Worm (Caenorhabditis elegans) whole organism, early embryonic: ENCODE data around the gene rsa-2.

Experiments used
- B0310.2 ChIP-seq: sonication (generic microtip); optimal IDR thresholded peaks from 2 replicates; lab custom pipeline; 2016; ENCODE audit warnings: mild to moderate bottlenecking, missing genetic modification characterization, missing compliant biosample characterization
- F13C5.2 ChIP-seq: sonication (generic microtip); optimal IDR thresholded peaks from 2 replicates; lab custom pipeline; 2017; ENCODE audit warnings: mild to moderate bottlenecking, missing genetic modification characterization, inconsistent platforms, missing compliant biosample characterization
- aly-1 ChIP-seq: sonication (generic microtip); optimal IDR thresholded peaks from 2 replicates; lab custom pipeline; 2016; ENCODE audit warnings: missing genetic modification characterization, missing compliant biosample characterization
- ama-1 ChIP-seq: fragments of 150-350 bp; optimal IDR thresholded peaks from 2 replicates; lab custom pipeline; 2014
- ceh-13 ChIP-seq: fragments of 200-800 bp; sonication (Bioruptor generic); optimal IDR thresholded peaks from 2 replicates; lab custom pipeline; 2018; ENCODE audit warnings: mild to moderate bottlenecking, missing genetic modification characterization, missing compliant biosample characterization
- ceh-36 ChIP-seq: sonication (generic microtip); optimal IDR thresholded peaks from 2 replicates; lab custom pipeline; 2016; ENCODE audit warnings: missing genetic modification characterization, inconsistent platforms, missing compliant biosample characterization
- ets-7 ChIP-seq: sonication (generic microtip); optimal IDR thresholded peaks from 2 replicates; lab custom pipeline; 2016; ENCODE audit warnings: missing genotype, missing genetic modification characterization, missing compliant biosample characterization
- flt-1 ChIP-seq: fragments of 200-800 bp; sonication (Bioruptor generic); IDR thresholded peaks from 2 replicates; pipeline ENCODE4 v1.3.6; 2022; ENCODE audit warnings: missing genetic modification characterization, missing compliant biosample characterization
- hmbx-1 ChIP-seq: sonication (generic microtip); optimal IDR thresholded peaks from 2 replicates; lab custom pipeline; 2016; ENCODE audit warnings: mild to moderate bottlenecking, missing genetic modification characterization, missing compliant biosample characterization
- hmg-4 ChIP-seq: fragments of 200-800 bp; sonication (Bioruptor generic); optimal IDR thresholded peaks from 2 replicates; lab custom pipeline; 2018; ENCODE audit warnings: mild to moderate bottlenecking, missing genetic modification characterization, missing compliant biosample characterization
- hnd-1 ChIP-seq: sonication (generic microtip); optimal IDR thresholded peaks from 2 replicates; lab custom pipeline; 2016; ENCODE audit warnings: missing genetic modification characterization, missing compliant biosample characterization
- pes-1 ChIP-seq: fragments of 200-800 bp; sonication (Bioruptor generic); IDR thresholded peaks from 2 replicates; pipeline ENCODE4 v1.3.6; 2022; ENCODE audit warnings: missing genetic modification reagents, missing genetic modification characterization, missing compliant biosample characterization
- scrt-1 ChIP-seq: fragments of 200-800 bp; sonication (Bioruptor generic); IDR thresholded peaks from 2 replicates; pipeline ENCODE4 v1.3.6; 2022; ENCODE audit warnings: missing genetic modification characterization, missing compliant biosample characterization
- sea-1 ChIP-seq: fragments of 200-800 bp; sonication (Bioruptor generic); conservative IDR thresholded peaks from 2 replicates; pipeline ENCODE4 v1.3.6; 2022; ENCODE audit warnings: missing genetic modification characterization, missing compliant biosample characterization
- tbx-11 ChIP-seq: fragments of 200-800 bp; sonication (Bioruptor generic); IDR thresholded peaks from 2 replicates; pipeline ENCODE4 v1.3.6; 2022; ENCODE audit warnings: missing genetic modification characterization, missing compliant biosample characterization
- tbx-37 ChIP-seq: fragments of 200-800 bp; sonication (Bioruptor generic); conservative IDR thresholded peaks from 2 replicates; pipeline ENCODE4 v1.3.6; 2022; ENCODE audit warnings: missing genetic modification reagents, missing genetic modification characterization, missing compliant biosample characterization
- tra-4 ChIP-seq: sonication (generic microtip); optimal IDR thresholded peaks from 2 replicates; lab custom pipeline; 2017; ENCODE audit warnings: missing genetic modification characterization, missing compliant biosample characterization

The rsa-2 gene

DNA sequence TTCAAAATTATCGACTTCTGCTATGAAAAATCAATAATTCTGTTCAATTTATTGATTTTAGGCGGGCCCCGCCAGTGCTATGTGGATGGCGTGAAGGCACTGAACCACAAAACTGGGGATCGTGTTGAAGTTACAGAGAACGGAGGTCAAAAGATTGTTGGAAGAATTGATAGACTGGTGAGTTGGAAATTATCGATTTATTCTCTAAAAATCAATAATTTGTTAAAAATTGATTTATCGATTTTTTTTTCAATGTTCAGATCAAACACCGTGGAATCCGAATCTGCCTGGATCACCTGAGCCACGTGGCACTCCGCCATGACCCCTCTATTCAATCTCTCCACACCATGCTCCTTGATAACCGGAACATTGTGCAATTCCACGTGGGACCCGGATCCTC lies 6.9 kb downstream of the rsa-2 start:
- no peak for TF ChIP-seq hmbx-1 (tag; lab: Kevin White, UChicago)
- no peak for TF ChIP-seq sea-1 (GFP tag; lab: Robert Waterston, UW)
- TF ChIP-seq tra-4 (tag; lab: Kevin White, UChicago) = no peak
- no peak for TF ChIP-seq F13C5.2 (tag; lab: Kevin White, UChicago)
- TF ChIP-seq hnd-1 (tag; lab: Kevin White, UChicago) = no peak
- TF ChIP-seq ceh-36 (tag; lab: Kevin White, UChicago) = no peak
- no peak for TF ChIP-seq B0310.2 (tag; lab: Kevin White, UChicago)
- no peak for TF ChIP-seq scrt-1 (GFP tag; lab: Robert Waterston, UW)
- no peak for TF ChIP-seq ceh-13 (GFP tag; lab: Kevin White, UChicago)
- no peak for TF ChIP-seq pes-1 (GFP tag; lab: Robert Waterston, UW)
- no peak for TF ChIP-seq tbx-37
- no peak for TF ChIP-seq ama-1 (lab: Kevin White, UChicago)
- TF ChIP-seq hmg-4 (GFP tag; lab: Kevin White, UChicago) = no peak
- TF ChIP-seq ets-7 (tag; lab: Kevin White, UChicago) = no peak
- TF ChIP-seq aly-1 (tag; lab: Kevin White, UChicago) = no peak

DNA sequence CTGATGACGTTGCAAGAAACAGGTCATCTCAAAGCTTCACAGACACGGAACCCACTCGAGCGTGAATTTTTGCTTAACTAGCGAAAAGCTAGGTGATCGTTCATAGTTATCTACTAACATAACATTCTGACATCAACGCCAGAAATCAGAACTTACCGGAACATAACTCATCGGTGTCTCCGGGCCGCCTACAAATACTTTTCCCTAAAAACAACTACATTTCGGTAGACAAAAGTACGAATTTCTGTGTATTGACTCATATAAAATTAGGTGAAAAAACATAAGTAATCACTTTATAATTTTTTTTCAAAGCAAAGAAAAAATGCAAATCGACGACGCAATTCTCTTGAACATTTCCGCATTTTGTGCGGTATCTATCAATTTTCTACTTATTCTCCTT lies 10.9 kb downstream of the rsa-2 start, which contains the start of gene str-261:
TSS of gene str-261 (plus strand) at position 301 of the 400 bp plus-strand sequence.
- TF ChIP-seq ama-1 (lab: Kevin White, UChicago) (no peak), hmg-4 (GFP tag; lab: Kevin White, UChicago) (no peak), ceh-36 (tag; lab: Kevin White, UChicago) (no peak), ets-7 (tag; lab: Kevin White, UChicago) (no peak), tbx-37 (no peak), B0310.2 (tag; lab: Kevin White, UChicago) (no peak), pes-1 (GFP tag; lab: Robert Waterston, UW) (no peak), F13C5.2 (tag; lab: Kevin White, UChicago) (no peak), flt-1 (GFP tag; lab: Robert Waterston, UW) (no peak), aly-1 (tag; lab: Kevin White, UChicago) (no peak), tbx-11 (GFP tag; lab: Robert Waterston, UW) (no peak), hnd-1 (tag; lab: Kevin White, UChicago) (no peak), scrt-1 (GFP tag; lab: Robert Waterston, UW) (no peak), hmbx-1 (tag; lab: Kevin White, UChicago) (no peak)

DNA sequence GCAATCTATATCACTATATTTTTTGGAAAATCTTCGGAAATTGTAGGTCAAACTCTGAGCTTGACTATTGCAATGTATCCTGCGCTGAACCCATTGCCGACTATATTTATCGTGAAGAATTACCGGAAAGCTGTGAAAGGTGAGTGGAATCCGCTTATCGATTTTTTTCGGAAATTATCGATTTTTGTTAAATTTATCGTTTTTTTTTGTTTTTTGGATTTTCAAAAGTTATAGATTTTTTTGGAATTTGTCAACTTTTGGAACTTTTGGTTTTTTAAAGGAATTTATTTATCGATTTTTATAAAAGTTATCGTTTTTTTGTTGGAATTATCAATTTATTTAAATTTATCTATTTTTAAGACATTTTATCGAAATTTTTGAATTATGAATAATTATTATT lies 13.5 kb downstream of the rsa-2 start:
- TF ChIP-seq sea-1 (GFP tag; lab: Robert Waterston, UW) (no peak), hnd-1 (tag; lab: Kevin White, UChicago) (no peak), ceh-36 (tag; lab: Kevin White, UChicago) (no peak), B0310.2 (tag; lab: Kevin White, UChicago) (no peak), F13C5.2 (tag; lab: Kevin White, UChicago) (no peak), flt-1 (GFP tag; lab: Robert Waterston, UW) (no peak), hmbx-1 (tag; lab: Kevin White, UChicago) (no peak), ets-7 (tag; lab: Kevin White, UChicago) (no peak), pes-1 (GFP tag; lab: Robert Waterston, UW) (no peak), ama-1 (lab: Kevin White, UChicago) (no peak), aly-1 (tag; lab: Kevin White, UChicago) (no peak), hmg-4 (GFP tag; lab: Kevin White, UChicago) (no peak), tbx-11 (GFP tag; lab: Robert Waterston, UW) (no peak), scrt-1 (GFP tag; lab: Robert Waterston, UW) (no peak), tbx-37 (no peak), tra-4 (tag; lab: Kevin White, UChicago) (no peak), ceh-13 (GFP tag; lab: Kevin White, UChicago) (no peak)

ce11 chrIII:11077404-11077803 lies 14.1 kb downstream of the rsa-2 start, which contains the start of gene str-246:
TSS of gene str-246 (plus strand) at chrIII:11077704.
- TF ChIP-seq tbx-37 (no peak), ceh-36 (tag; lab: Kevin White, UChicago) (no peak)

ce11 chrIII:11079445-11079844 lies 16.2 kb downstream of the rsa-2 start, which contains the start of gene W09D6.4:
TSS of gene W09D6.4 (plus strand) at chrIII:11079745.
- TF ChIP-seq hmg-4 (GFP tag; lab: Kevin White, UChicago) = no peak
- TF ChIP-seq ceh-13 (GFP tag; lab: Kevin White, UChicago) = no peak
- TF ChIP-seq aly-1 (tag; lab: Kevin White, UChicago) = no peak
- TF ChIP-seq tbx-37 = no peak
- TF ChIP-seq hnd-1 (tag; lab: Kevin White, UChicago) = no peak

ce11 chrIII:11082604-11083003 lies 19.3 kb downstream of the rsa-2 start:
- TF ChIP-seq ceh-36 (tag; lab: Kevin White, UChicago) = no peak
- TF ChIP-seq hmbx-1 (tag; lab: Kevin White, UChicago) = no peak
- TF ChIP-seq ets-7 (tag; lab: Kevin White, UChicago) = no peak
- no peak for TF ChIP-seq sea-1 (GFP tag; lab: Robert Waterston, UW)
- TF ChIP-seq flt-1 (GFP tag; lab: Robert Waterston, UW) = no peak
- no peak for TF ChIP-seq aly-1 (tag; lab: Kevin White, UChicago)

DNA sequence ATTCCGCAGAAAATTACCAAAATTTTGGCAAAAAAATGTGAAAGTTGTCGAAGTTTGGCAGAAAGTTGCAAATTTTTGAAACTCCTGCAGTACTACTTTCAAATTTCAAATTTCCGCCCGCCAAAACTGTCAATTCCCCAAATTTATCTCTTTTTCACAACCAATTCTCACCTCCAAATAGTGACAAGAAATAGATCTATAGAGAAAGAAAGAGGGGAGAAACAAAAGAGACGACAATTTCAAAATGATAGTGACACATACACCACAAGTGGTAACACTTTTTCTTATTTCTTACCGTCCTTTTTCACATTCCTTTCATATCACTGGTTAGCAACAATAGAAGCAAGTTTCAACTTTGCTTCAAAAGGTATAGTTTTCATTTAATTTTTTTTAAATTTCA lies 20.7 kb downstream of the rsa-2 start:
- TF ChIP-seq hnd-1 (tag; lab: Kevin White, UChicago) (no peak), hmg-4 (GFP tag; lab: Kevin White, UChicago) (no peak), sea-1 (GFP tag; lab: Robert Waterston, UW) (no peak), tbx-11 (GFP tag; lab: Robert Waterston, UW) (no peak), scrt-1 (GFP tag; lab: Robert Waterston, UW) (no peak), ama-1 (lab: Kevin White, UChicago) (no peak), ets-7 (tag; lab: Kevin White, UChicago) (no peak), F13C5.2 (tag; lab: Kevin White, UChicago) (no peak), ceh-13 (GFP tag; lab: Kevin White, UChicago) (no peak), tra-4 (tag; lab: Kevin White, UChicago) (no peak), pes-1 (GFP tag; lab: Robert Waterston, UW) (no peak), tbx-37 (no peak), hmbx-1 (tag; lab: Kevin White, UChicago) (no peak), flt-1 (GFP tag; lab: Robert Waterston, UW) (no peak), ceh-36 (tag; lab: Kevin White, UChicago) (no peak), aly-1 (tag; lab: Kevin White, UChicago) (no peak), B0310.2 (tag; lab: Kevin White, UChicago) (no peak)
